Fruit fly (Drosophila melanogaster): ENCODE results near the gene Wwox.
"Not testable (repeated sequence)": the region's sequence is repeated elsewhere in the genome, so short reads cannot be mapped to it uniquely, and the experiment has no call there.

The Wwox gene

dm6 chr2L:7984059-7984800 lies 19.9 kb downstream of the Wwox start, which contains the start of gene Snoo:
Snoo (minus strand) TSS chr2L:7984196.
- TF ChIP-seq CG10348 (GFP tag; IDR thresholded peaks at IDR 0.05) (no peak), CG13204 (GFP tag; optimal IDR thresholded peaks at IDR 0.05) (peak; percentile 3), CG4496 (GFP tag; IDR thresholded peaks at IDR 0.05) (peak; percentile 22; the same call in 1 of the 3 replicates), D1 (tag; optimal IDR thresholded peaks at IDR 0.05) (no peak), CG8301 (tag; optimal IDR thresholded peaks at IDR 0.05) (no peak), CG17806 (tag; optimal IDR thresholded peaks at IDR 0.05) (no peak), Ets98B (GFP tag; IDR thresholded peaks at IDR 0.05) (peak; percentile 30; the same call in 1 of the 2 replicates), CG12605 (GFP tag; IDR thresholded peaks at IDR 0.05) (peak; percentile 80), fd96Ca (GFP tag; IDR thresholded peaks at IDR 0.05) (0 out of 3 replicates have a peak, but pooled peaks have one; percentile 20)

- not testable (repeated sequence) for TF ChIP-seq CG13204 (GFP tag; optimal IDR thresholded peaks at IDR 0.05); EcR (GFP tag; optimal IDR thresholded peaks at IDR 0.05); CG12605 (GFP tag; IDR thresholded peaks at IDR 0.05)
These were observed 20.4 kb downstream of the Wwox start, which contains the start of gene CG7231 for dm6 chr2L:7983646-7984045. CG7231 (plus strand) TSS chr2L:7983946.

dm6 chr2L:7976738-7977137 lies 27.3 kb downstream of the Wwox start:
- TF ChIP-seq CG32121 (GFP tag; IDR thresholded peaks at IDR 0.05) (peak; percentile 41; the same call in 1 of the 2 replicates), CG4496 (GFP tag; IDR thresholded peaks at IDR 0.05) (peak; percentile 45; the same call in 1 of the 3 replicates), CG34367 (tag; optimal IDR thresholded peaks at IDR 0.05) (no peak), EcR (GFP tag; optimal IDR thresholded peaks at IDR 0.05) (no peak), CG8301 (tag; optimal IDR thresholded peaks at IDR 0.05) (no peak), CG9948 (tag; optimal IDR thresholded peaks at IDR 0.05) (no peak), Pif1B (GFP tag; optimal IDR thresholded peaks at IDR 0.05) (no peak), D1 (tag; optimal IDR thresholded peaks at IDR 0.05) (no peak), CG13204 (GFP tag; optimal IDR thresholded peaks at IDR 0.05) (peak; percentile 72), Ets98B (GFP tag; IDR thresholded peaks at IDR 0.05) (no peak; the same call in 1 of the 2 replicates), CG12605 (GFP tag; IDR thresholded peaks at IDR 0.05) (peak; percentile 35; the same call in 1 of the 2 replicates), fd96Ca (GFP tag; IDR thresholded peaks at IDR 0.05) (no peak)

- TF ChIP-seq CG8301 (tag; optimal IDR thresholded peaks at IDR 0.05) (peak; percentile 2), Snoo (tag; optimal IDR thresholded peaks at IDR 0.05) (peak; percentile 65), CG17806 (tag; optimal IDR thresholded peaks at IDR 0.05) (peak; percentile 41), CG14655 (GFP tag; optimal IDR thresholded peaks at IDR 0.05) (peak; percentile 44), CG13204 (GFP tag; optimal IDR thresholded peaks at IDR 0.05) (peak; percentile 77), Ets98B (GFP tag; IDR thresholded peaks at IDR 0.05) (no peak), Pif1A (GFP tag; optimal IDR thresholded peaks at IDR 0.05) (peak; percentile 28), CG12605 (GFP tag; IDR thresholded peaks at IDR 0.05) (no peak), CG10348 (GFP tag; IDR thresholded peaks at IDR 0.05) (no peak), EcR (GFP tag; optimal IDR thresholded peaks at IDR 0.05) (peak; percentile 77), fd96Ca (GFP tag; IDR thresholded peaks at IDR 0.05) (no peak), gl (tag; optimal IDR thresholded peaks at IDR 0.05) (no peak), CG8159 (tag; optimal IDR thresholded peaks at IDR 0.05) (peak; percentile 52), D1 (tag; optimal IDR thresholded peaks at IDR 0.05) (no peak), rn (GFP tag; IDR thresholded peaks at IDR 0.05) (no peak), Pif1B (GFP tag; optimal IDR thresholded peaks at IDR 0.05) (peak; percentile 6), CG32121 (GFP tag; IDR thresholded peaks at IDR 0.05) (no peak; the same call in 1 of the 2 replicates), CG4496 (GFP tag; IDR thresholded peaks at IDR 0.05) (peak; percentile 49; the same call in 1 of the 3 replicates), CG34367 (tag; optimal IDR thresholded peaks at IDR 0.05) (no peak), CG15710 (tag; optimal IDR thresholded peaks at IDR 0.05) (peak; percentile 45), CG9948 (tag; optimal IDR thresholded peaks at IDR 0.05) (peak; percentile 64)
These were observed 30.4 kb downstream of the Wwox start for dm6 chr2L:7973470-7974207.

dm6 chr2L:7971423-7971822 lies 32.7 kb downstream of the Wwox start:
- TF ChIP-seq CG32121 (GFP tag; IDR thresholded peaks at IDR 0.05) (peak; percentile 44; the same call in 1 of the 2 replicates), D1 (tag; optimal IDR thresholded peaks at IDR 0.05) (no peak), rn (GFP tag; IDR thresholded peaks at IDR 0.05) (peak; percentile 31; the same call in 1 of the 2 replicates), Pif1B (GFP tag; optimal IDR thresholded peaks at IDR 0.05) (peak; percentile 67), CG8159 (tag; optimal IDR thresholded peaks at IDR 0.05) (peak; percentile 35), gl (tag; optimal IDR thresholded peaks at IDR 0.05) (no peak), CG12605 (GFP tag; IDR thresholded peaks at IDR 0.05) (peak; percentile 62; the same call in 1 of the 2 replicates), CG8301 (tag; optimal IDR thresholded peaks at IDR 0.05) (peak; percentile 73), fd96Ca (GFP tag; IDR thresholded peaks at IDR 0.05) (no peak), CG4496 (GFP tag; IDR thresholded peaks at IDR 0.05) (peak; percentile 76), CG17806 (tag; optimal IDR thresholded peaks at IDR 0.05) (peak; percentile 47), CG34367 (tag; optimal IDR thresholded peaks at IDR 0.05) (peak; percentile 47), EcR (GFP tag; optimal IDR thresholded peaks at IDR 0.05) (no peak), Ets98B (GFP tag; IDR thresholded peaks at IDR 0.05) (peak; percentile 58), CG14655 (GFP tag; optimal IDR thresholded peaks at IDR 0.05) (peak; percentile 82), CG13204 (GFP tag; optimal IDR thresholded peaks at IDR 0.05) (no peak), CG9948 (tag; optimal IDR thresholded peaks at IDR 0.05) (peak; percentile 66), Snoo (tag; optimal IDR thresholded peaks at IDR 0.05) (no peak), CG15710 (tag; optimal IDR thresholded peaks at IDR 0.05) (peak; percentile 56), Pif1A (GFP tag; optimal IDR thresholded peaks at IDR 0.05) (peak; percentile 81), CG10348 (GFP tag; IDR thresholded peaks at IDR 0.05) (no peak)
